Worm (Caenorhabditis elegans): ENCODE data around the gene W01C9.2.

DNA sequence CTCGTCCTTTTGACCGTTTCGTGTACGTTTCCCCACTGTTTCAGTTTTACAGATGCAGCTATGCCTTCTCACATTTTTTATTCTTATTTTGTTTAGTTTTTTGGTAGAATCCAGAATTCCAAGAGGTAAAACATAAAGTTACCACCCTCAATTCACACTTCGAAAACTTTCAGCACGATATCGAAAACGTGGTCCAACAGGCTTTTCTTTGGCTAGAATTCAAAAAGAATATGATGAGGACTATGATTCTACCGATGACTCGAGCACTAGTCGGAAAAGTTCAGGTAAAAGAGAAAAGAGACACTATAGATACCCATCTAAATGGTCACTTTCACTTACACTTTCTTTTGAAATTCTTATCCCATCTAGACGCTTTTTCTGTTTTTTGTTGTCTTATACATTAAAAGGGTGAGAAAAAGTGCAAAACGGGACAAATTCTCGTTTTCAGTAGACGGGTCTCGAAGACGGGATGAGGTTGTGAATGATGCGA is 41.9 kb upstream of the W01C9.2 start, which contains the start of gene M05D6.9:
- TF ChIP-seq fos-1 (tag; optimal IDR thresholded peaks at IDR 0.05) (no peak), hif-1 (tag; optimal IDR thresholded peaks at IDR 0.05) (no peak), ceh-82 (tag; optimal IDR thresholded peaks at IDR 0.05) (no peak), dve-1 (tag; optimal IDR thresholded peaks at IDR 0.05; ENCODE audit: insufficient read depth) (no peak), nhr-42 (GFP tag; IDR thresholded peaks at IDR 0.05) (no peak), nhr-41 (GFP tag; IDR thresholded peaks at IDR 0.05) (no peak), daf-8 (GFP tag; IDR thresholded peaks at IDR 0.05) (no peak)
